Worm (Caenorhabditis elegans) whole organism, L3 larva: ENCODE data around the gene K02E10.5.

Experiments used
- aly-2 ChIP-seq: fragments of 150-350 bp; optimal IDR thresholded peaks from 2 replicates; lab custom pipeline; 2014; ENCODE audit warnings: missing biosample characterization, missing genetic modification characterization
- ama-1 ChIP-seq: fragments of 150-350 bp; optimal IDR thresholded peaks from 2 replicates; lab custom pipeline; 2018
- daf-12 ChIP-seq: fragments of 150-350 bp; optimal IDR thresholded peaks from 2 replicates; lab custom pipeline; 2014; ENCODE audit warnings: missing biosample characterization, missing genetic modification reagents, missing genetic modification characterization
- egl-5 ChIP-seq: fragments of 150-350 bp; optimal IDR thresholded peaks from 2 replicates; lab custom pipeline; 2017; ENCODE audit warnings: missing biosample characterization, missing genetic modification reagents, missing genetic modification characterization, inconsistent platforms
- lin-39 ChIP-seq: fragments of 150-350 bp; optimal IDR thresholded peaks from 2 replicates; lab custom pipeline; 2018; ENCODE audit warnings: missing biosample characterization, missing genetic modification reagents, missing genetic modification characterization
- mdl-1 ChIP-seq: fragments of 150-350 bp; optimal IDR thresholded peaks from 2 replicates; lab custom pipeline; 2014; ENCODE audit warnings: missing biosample characterization, missing genetic modification characterization
- mml-1 ChIP-seq: fragments of 150-350 bp; sonication (generic microtip); optimal IDR thresholded peaks from 3 replicates; lab custom pipeline; 2014; ENCODE audit warnings: missing biosample characterization, missing genetic modification characterization
- nhr-28 ChIP-seq: fragments of 150-350 bp; optimal IDR thresholded peaks from 2 replicates; lab custom pipeline; 2014; ENCODE audit warnings: missing biosample characterization, missing genetic modification characterization
- skn-1 ChIP-seq: fragments of 150-350 bp; optimal IDR thresholded peaks from 2 replicates; lab custom pipeline; 2014; ENCODE audit warnings: missing biosample characterization, missing genetic modification characterization
- unc-62 ChIP-seq: fragments of 150-350 bp; sonication (generic microtip); optimal IDR thresholded peaks from 4 replicates; lab custom pipeline; 2014; ENCODE audit warnings: missing biosample characterization, missing genetic modification reagents, missing genetic modification characterization
- ztf-11 ChIP-seq: fragments of 150-350 bp; optimal IDR thresholded peaks from 2 replicates; lab custom pipeline; 2014; ENCODE audit warnings: missing biosample characterization, missing genetic modification characterization
- ztf-4 ChIP-seq: fragments of 150-350 bp; optimal IDR thresholded peaks from 2 replicates; lab custom pipeline; 2014; ENCODE audit warnings: missing biosample characterization, missing genetic modification characterization

DNA sequence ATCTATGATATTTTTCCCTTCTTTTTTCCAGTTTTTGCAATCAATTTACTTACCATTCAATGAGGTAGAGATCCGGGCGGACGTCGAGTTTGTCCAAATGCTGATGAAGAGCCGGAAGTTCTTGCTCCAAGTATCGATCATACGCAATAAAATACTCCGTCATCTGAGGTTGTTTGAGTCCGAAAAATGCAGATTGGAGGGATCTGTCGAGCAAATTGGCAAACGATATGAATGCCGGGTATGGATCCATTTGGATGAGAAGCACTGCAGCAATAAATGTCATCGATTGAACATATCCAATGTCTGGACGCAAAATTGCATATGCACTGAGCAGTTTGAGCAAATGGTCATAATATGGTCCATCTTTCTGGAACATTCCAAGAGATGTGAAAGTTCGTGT, 48.5 kb upstream of the K02E10.5 start:
- no peak for TF ChIP-seq lin-39 (tag; lab: Kevin White, UChicago)
- no peak for TF ChIP-seq ztf-11 (tag; lab: Kevin White, UChicago)
- no peak for TF ChIP-seq nhr-28 (tag; lab: Kevin White, UChicago)
- no peak for TF ChIP-seq mml-1 (tag; lab: Kevin White, UChicago)
- no peak for TF ChIP-seq mdl-1 (tag; lab: Kevin White, UChicago)
- TF ChIP-seq daf-12, result no peak
- no peak for TF ChIP-seq skn-1 (tag; lab: Kevin White, UChicago)
- TF ChIP-seq ama-1 (lab: Kevin White, UChicago), result no peak
- TF ChIP-seq egl-5, result no peak
- TF ChIP-seq aly-2 (tag; lab: Kevin White, UChicago), result no peak
- TF ChIP-seq unc-62 (GFP tag; lab: Kevin White, UChicago), result no peak
- no peak for TF ChIP-seq ztf-4
